Worm (Caenorhabditis elegans) whole organism, L2 larva: ENCODE data around the gene mab-5.

ENCODE experiments used
- R02D3.7 ChIP-seq: fragments of 150-350 bp; optimal IDR thresholded peaks from 2 replicates; lab custom pipeline; 2014; ENCODE audit warnings: missing biosample characterization, missing genetic modification characterization
- alr-1 ChIP-seq: fragments of 150-350 bp; optimal IDR thresholded peaks from 2 replicates; lab custom pipeline; 2014; ENCODE audit warnings: missing biosample characterization, missing genetic modification characterization
- aly-2 ChIP-seq: fragments of 150-350 bp; optimal IDR thresholded peaks from 2 replicates; lab custom pipeline; 2014; ENCODE audit warnings: missing biosample characterization, missing genetic modification characterization
- dmd-4 ChIP-seq: sonication (generic microtip); optimal IDR thresholded peaks from 2 replicates; lab custom pipeline; 2017; ENCODE audit warnings: missing biosample characterization, missing genetic modification characterization
- egl-27 ChIP-seq: sonication (generic microtip); optimal IDR thresholded peaks from 3 replicates; lab custom pipeline; 2017; ENCODE audit warnings: missing biosample characterization, missing genetic modification reagents, missing genetic modification characterization
- mab-5 ChIP-seq: fragments of 150-350 bp; optimal IDR thresholded peaks from 2 replicates; lab custom pipeline; 2014; ENCODE audit warnings: missing biosample characterization, missing genetic modification characterization
- mdl-1 ChIP-seq, 2 experiments: fragments of 150-350 bp in 1 of 2; sonication (generic microtip) in 1 of 2; optimal IDR thresholded peaks; 2 replicates each; lab custom pipeline; 2017; ENCODE audit warnings: missing biosample characterization in 2 of 2, missing genetic modification characterization in 2 of 2
- nhr-23 ChIP-seq: fragments of 150-350 bp; optimal IDR thresholded peaks from 2 replicates; lab custom pipeline; 2014; ENCODE audit warnings: missing biosample characterization, missing genetic modification reagents, missing genetic modification characterization
- nhr-237 ChIP-seq: fragments of 150-350 bp; optimal IDR thresholded peaks from 2 replicates; lab custom pipeline; 2014; ENCODE audit warnings: missing biosample characterization, missing genetic modification characterization
- nhr-77 ChIP-seq: fragments of 150-350 bp; optimal IDR thresholded peaks from 2 replicates; lab custom pipeline; 2014; ENCODE audit warnings: missing biosample characterization, missing genetic modification characterization
- unc-62 ChIP-seq: fragments of 150-350 bp; optimal IDR thresholded peaks from 2 replicates; lab custom pipeline; 2014; ENCODE audit warnings: missing biosample characterization, missing genetic modification reagents, missing genetic modification characterization

DNA sequence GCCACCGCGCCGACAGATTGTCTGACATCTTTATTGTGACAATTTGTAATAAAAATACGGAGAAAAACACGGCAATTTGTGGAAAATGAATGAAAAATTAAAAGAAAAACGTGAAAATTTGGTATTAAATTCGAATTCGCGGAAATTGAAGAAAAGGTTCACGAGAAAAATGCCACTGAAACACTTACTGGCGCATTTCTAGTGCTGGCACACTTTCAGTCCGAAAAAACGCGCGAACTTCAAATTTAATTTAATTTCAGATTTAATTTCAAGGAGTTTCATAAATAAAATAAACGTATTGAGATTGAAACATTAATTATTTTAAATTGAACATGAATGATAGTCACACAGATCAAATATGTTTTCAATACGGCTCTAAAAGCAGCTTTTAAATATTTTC is 12.1 kb upstream of the mab-5 start, which contains the start of gene cyk-7:
- TF ChIP-seq mab-5 (tag; lab: Kevin White, UChicago) (no peak), aly-2 (tag; lab: Kevin White, UChicago) (no peak), unc-62 (GFP tag; lab: Kevin White, UChicago) (no peak), dmd-4 (tag; lab: Kevin White, UChicago) (no peak), egl-27 (tag; lab: Kevin White, UChicago) (no peak), nhr-77 (tag; lab: Kevin White, UChicago) (no peak), mdl-1 (tag; optimal IDR thresholded peaks at IDR 0.05; lab: Kevin White, UChicago) (no peak), nhr-237 (tag; lab: Kevin White, UChicago) (no peak), nhr-23 (no peak), R02D3.7 (tag; lab: Kevin White, UChicago) (no peak), alr-1 (tag; lab: Kevin White, UChicago) (no peak)
